Fruit fly (Drosophila melanogaster) whole organism, embryonic: ENCODE measurements around the gene Dsp1.

Source experiments
- B-H1 ChIP-seq: fragments of 200-800 bp; sonication (Bioruptor generic); IDR thresholded peaks from 3 replicates; pipeline ENCODE4 v1.3.6; 2022; ENCODE audit warnings: missing biosample characterization, missing genetic modification characterization
- CG1024 ChIP-seq: fragments of 200-800 bp; sonication (Bioruptor generic); IDR thresholded peaks from 2 replicates; pipeline ENCODE4 v1.3.6; 2022; ENCODE audit warnings: missing biosample characterization, missing genetic modification characterization
- CG10321 ChIP-seq: fragments of 200-800 bp; sonication (Bioruptor generic); IDR thresholded peaks from 2 replicates; pipeline ENCODE4 v1.3.6; 2022; ENCODE audit warnings: missing biosample characterization, missing genetic modification characterization
- CG14667 ChIP-seq: fragments of 200-800 bp; sonication (Bioruptor generic); IDR thresholded peaks from 2 replicates; pipeline ENCODE4 v1.3.6; 2022; ENCODE audit warnings: missing biosample characterization, missing genetic modification characterization
- CG14710 ChIP-seq: fragments of 200-800 bp; sonication (Bioruptor generic); optimal IDR thresholded peaks from 3 replicates; lab custom pipeline; 2019; ENCODE audit warnings: missing biosample characterization, mild to moderate bottlenecking, missing genetic modification characterization, moderate library complexity
- CG1602 ChIP-seq: fragments of 200-800 bp; sonication (Bioruptor generic); optimal IDR thresholded peaks from 3 replicates; lab custom pipeline; 2016; ENCODE audit warnings: missing biosample characterization, missing genetic modification characterization
- CG1603 ChIP-seq: fragments of 200-800 bp; sonication (Bioruptor generic); optimal IDR thresholded peaks from 2 replicates; lab custom pipeline; 2019; ENCODE audit warnings: missing biosample characterization, mild to moderate bottlenecking, missing genetic modification characterization, moderate library complexity
- CG17361 ChIP-seq: fragments of 200-800 bp; sonication (Bioruptor generic); IDR thresholded peaks from 3 replicates; pipeline ENCODE4 v1.3.6; 2022; ENCODE audit warnings: missing biosample characterization, missing genetic modification characterization
- CG17568 ChIP-seq: fragments of 200-800 bp; sonication (Bioruptor generic); optimal IDR thresholded peaks from 2 replicates; lab custom pipeline; 2018; ENCODE audit warnings: missing biosample characterization, mild to moderate bottlenecking, missing genetic modification characterization, moderate library complexity
- CG18599 ChIP-seq: fragments of 200-800 bp; sonication (Bioruptor generic); optimal IDR thresholded peaks from 3 replicates; lab custom pipeline; 2017; ENCODE audit warnings: missing biosample characterization, missing genetic modification characterization, mild to moderate bottlenecking, moderate library complexity, missing genetic modification reagents
- CG3065 ChIP-seq: fragments of 200-800 bp; sonication (Bioruptor generic); optimal IDR thresholded peaks from 2 replicates; lab custom pipeline; 2016; ENCODE audit warnings: missing biosample characterization, missing genetic modification characterization
- CG43689 ChIP-seq: fragments of 200-800 bp; sonication (Bioruptor generic); IDR thresholded peaks from 2 replicates; pipeline ENCODE4 v1.3.6; 2022; ENCODE audit warnings: missing biosample characterization, missing genetic modification characterization
- CG4854 ChIP-seq: fragments of 200-800 bp; sonication (Bioruptor generic); optimal IDR thresholded peaks from 2 replicates; lab custom pipeline; 2016; ENCODE audit warnings: missing biosample characterization, missing genetic modification characterization, inconsistent platforms
- CG7271 ChIP-seq: fragments of 200-800 bp; sonication (Bioruptor generic); optimal IDR thresholded peaks from 2 replicates; lab custom pipeline; 2018; ENCODE audit warnings: missing biosample characterization, mild to moderate bottlenecking, missing genetic modification characterization, moderate library complexity
- CG7357 ChIP-seq: fragments of 200-800 bp; sonication (Bioruptor generic); IDR thresholded peaks from 3 replicates; pipeline ENCODE4 v1.3.6; 2022; ENCODE audit warnings: missing biosample characterization, missing genetic modification characterization
- CG7963 ChIP-seq: fragments of 200-800 bp; sonication (Bioruptor generic); IDR thresholded peaks from 3 replicates; pipeline ENCODE4 v1.3.6; 2022; ENCODE audit warnings: missing biosample characterization, missing genetic modification characterization; ENCODE audit not compliant: partially characterized antibody
- Chrac-16 ChIP-seq: fragments of 200-800 bp; sonication (Bioruptor generic); optimal IDR thresholded peaks from 3 replicates; lab custom pipeline; 2016; ENCODE audit warnings: missing biosample characterization, missing genetic modification characterization
- Dbx ChIP-seq: fragments of 200-800 bp; sonication (Bioruptor generic); IDR thresholded peaks from 3 replicates; pipeline ENCODE4 v1.3.6; 2022; ENCODE audit warnings: missing biosample characterization, missing genetic modification characterization
- Deaf1 ChIP-seq: fragments of 200-800 bp; optimal IDR thresholded peaks from 3 replicates; lab custom pipeline; 2019; ENCODE audit warnings: missing biosample characterization, mild to moderate bottlenecking, missing genetic modification characterization, moderate library complexity
- Dll ChIP-seq: fragments of 200-800 bp; sonication (Bioruptor generic); IDR thresholded peaks from 4 replicates; pipeline ENCODE4 v1.3.6; 2022; ENCODE audit warnings: missing biosample characterization, missing genetic modification characterization; ENCODE audit not compliant: partially characterized antibody
- Fer1 ChIP-seq: fragments of 200-800 bp; sonication (Bioruptor generic); optimal IDR thresholded peaks from 2 replicates; lab custom pipeline; 2017; ENCODE audit warnings: missing biosample characterization, mild to moderate bottlenecking, missing genetic modification characterization
- Kr ChIP-seq: fragments of 200-800 bp; sonication (Bioruptor generic); optimal IDR thresholded peaks from 2 replicates; lab custom pipeline; 2017; ENCODE audit warnings: missing biosample characterization, mild to moderate bottlenecking, missing genetic modification characterization
- NC2β ChIP-seq: fragments of 200-800 bp; sonication (Bioruptor generic); optimal IDR thresholded peaks from 2 replicates; lab custom pipeline; 2016; ENCODE audit warnings: missing biosample characterization, missing genetic modification characterization
- Neu2 ChIP-seq: fragments of 200-800 bp; sonication (Bioruptor generic); optimal IDR thresholded peaks from 3 replicates; lab custom pipeline; 2016; ENCODE audit warnings: missing biosample characterization, missing genetic modification characterization, borderline replicate concordance
- Nf-YB ChIP-seq: fragments of 200-800 bp; sonication (Bioruptor generic); optimal IDR thresholded peaks from 3 replicates; lab custom pipeline; 2019; ENCODE audit warnings: missing biosample characterization, mild to moderate bottlenecking, missing genetic modification characterization, moderate library complexity
- Sox100B ChIP-seq: fragments of 200-800 bp; sonication (Bioruptor generic); optimal IDR thresholded peaks from 3 replicates; lab custom pipeline; 2018; ENCODE audit warnings: missing biosample characterization, mild to moderate bottlenecking, missing genetic modification characterization
- Sry-β ChIP-seq: fragments of 200-800 bp; sonication (Bioruptor generic); optimal IDR thresholded peaks from 2 replicates; lab custom pipeline; 2018; ENCODE audit warnings: missing biosample characterization, mild to moderate bottlenecking, missing genetic modification characterization, moderate library complexity
- Sry-δ ChIP-seq: fragments of 200-800 bp; sonication (Bioruptor generic); optimal IDR thresholded peaks from 2 replicates; lab custom pipeline; 2016; ENCODE audit warnings: missing biosample characterization, missing genetic modification characterization
- Taf1 ChIP-seq: fragments of 200-800 bp; sonication (Bioruptor generic); IDR thresholded peaks from 2 replicates; pipeline ENCODE4 v1.3.6; 2022; ENCODE audit warnings: missing biosample characterization, missing genetic modification characterization
- amos ChIP-seq: fragments of 200-800 bp; sonication (Bioruptor generic); IDR thresholded peaks from 2 replicates; pipeline ENCODE4 v1.3.6; 2022; ENCODE audit warnings: missing biosample characterization, missing genetic modification characterization; ENCODE audit not compliant: partially characterized antibody
- bbx ChIP-seq: fragments of 200-800 bp; sonication (Bioruptor generic); IDR thresholded peaks from 2 replicates; pipeline ENCODE4 v1.3.6; 2022; ENCODE audit warnings: missing biosample characterization, missing genetic modification characterization; ENCODE audit not compliant: partially characterized antibody
- cad ChIP-seq: fragments of >200 bp; optimal IDR thresholded peaks from 2 replicates; lab custom pipeline; 2017; ENCODE audit warnings: missing biosample characterization, missing genetic modification characterization
- cato ChIP-seq: fragments of 200-800 bp; sonication (Bioruptor generic); optimal IDR thresholded peaks from 2 replicates; lab custom pipeline; 2016; ENCODE audit warnings: missing biosample characterization, missing genetic modification characterization, borderline replicate concordance
- dati ChIP-seq: fragments of 200-800 bp; sonication (Bioruptor generic); IDR thresholded peaks from 2 replicates; pipeline ENCODE4 v1.3.6; 2022; ENCODE audit warnings: missing biosample characterization, missing genetic modification characterization
- fd102C ChIP-seq: fragments of 200-800 bp; sonication (Bioruptor generic); optimal IDR thresholded peaks from 2 replicates; lab custom pipeline; 2018; ENCODE audit warnings: missing biosample characterization, mild to moderate bottlenecking, missing genetic modification characterization, moderate library complexity
- fd96Cb ChIP-seq: fragments of 200-800 bp; sonication (Bioruptor generic); optimal IDR thresholded peaks from 2 replicates; lab custom pipeline; 2018; ENCODE audit warnings: missing biosample characterization, mild to moderate bottlenecking, missing genetic modification characterization, moderate library complexity
- gfzf ChIP-seq: fragments of 200-800 bp; sonication (Bioruptor generic); optimal IDR thresholded peaks from 2 replicates; lab custom pipeline; 2016; ENCODE audit warnings: missing biosample characterization, mild to moderate bottlenecking, missing genetic modification characterization, moderate library complexity
- gt ChIP-seq: fragments of 200-800 bp; sonication (Bioruptor generic); IDR thresholded peaks from 2 replicates; pipeline ENCODE4 v1.3.6; 2022; ENCODE audit warnings: missing biosample characterization, missing genetic modification characterization
- h ChIP-seq: fragments of >200 bp; optimal IDR thresholded peaks from 2 replicates; lab custom pipeline; 2017
- her ChIP-seq: fragments of 200-800 bp; sonication (Bioruptor generic); optimal IDR thresholded peaks from 2 replicates; lab custom pipeline; 2016; ENCODE audit warnings: missing biosample characterization, missing genetic modification characterization
- ken ChIP-seq: fragments of 200-800 bp; sonication (Bioruptor generic); IDR thresholded peaks from 3 replicates; pipeline ENCODE4 v1.3.6; 2022; ENCODE audit warnings: missing biosample characterization, missing genetic modification characterization
- knrl ChIP-seq: fragments of 200-800 bp; sonication (Bioruptor generic); IDR thresholded peaks from 3 replicates; pipeline ENCODE4 v1.3.6; 2022; ENCODE audit warnings: missing biosample characterization, missing genetic modification characterization; ENCODE audit not compliant: partially characterized antibody
- lilli ChIP-seq: fragments of 200-800 bp; sonication (Bioruptor generic); optimal IDR thresholded peaks from 3 replicates; lab custom pipeline; 2016; ENCODE audit warnings: missing biosample characterization, missing genetic modification characterization
- nerfin-1 ChIP-seq: fragments of 200-800 bp; sonication (Bioruptor generic); optimal IDR thresholded peaks from 3 replicates; lab custom pipeline; 2019; ENCODE audit warnings: missing biosample characterization, mild to moderate bottlenecking, missing genetic modification characterization, moderate library complexity
- pan ChIP-seq, 4 experiments: fragments of >200 bp in 3 of 4; fragments of 200-800 bp in 1 of 4; sonication (Bioruptor generic) in 1 of 4; optimal IDR thresholded peaks in 3 of 4; IDR thresholded peaks in 1 of 4; 2 replicates each; pipeline versions ENCODE4 v1.3.6 to Lab custom; 2017 to 2022; ENCODE audit warnings: missing biosample characterization in 2 of 4, missing genetic modification characterization in 2 of 4, mixed read lengths in 1 of 4
- row ChIP-seq: fragments of 200-800 bp; sonication (Bioruptor generic); IDR thresholded peaks from 3 replicates; pipeline ENCODE4 v1.3.6; 2022; ENCODE audit warnings: missing biosample characterization, missing genetic modification characterization
- trem ChIP-seq: fragments of 200-800 bp; optimal IDR thresholded peaks from 3 replicates; lab custom pipeline; 2019; ENCODE audit warnings: missing biosample characterization, mild to moderate bottlenecking, missing genetic modification characterization, moderate library complexity

The Dsp1 gene

dm6 chrX:16384843-16385726 lies 51.7 kb downstream of the Dsp1 start, which contains the start of the genes CG9992 and CG4239 (continued):
- TF ChIP-seq Sry-δ (GFP tag; lab: Kevin White, UChicago) (peak; percentile 69), Taf1 (GFP tag; lab: Robert Waterston, UW) (peak; percentile 36; the same call in 1 of the 2 replicates), CG14710 (peak; percentile 81), Kr (GFP tag; lab: Kevin White, UChicago) (no peak), trem (tag; lab: Kevin White, UChicago) (peak; percentile 56), gt (GFP tag; lab: Robert Waterston, UW) (no peak), B-H1 (GFP tag; lab: Robert Waterston, UW) (peak; percentile 24; the same call in 2 of the 3 replicates), cad (GFP tag; lab: Kevin White, UChicago) (no peak), Dll (GFP tag; lab: Robert Waterston, UW) (peak; percentile 70; the same call in 2 of the 4 replicates), her (GFP tag; lab: Kevin White, UChicago) (peak; percentile 5), dati (GFP tag; lab: Robert Waterston, UW) (no peak), CG14667 (GFP tag; lab: Robert Waterston, UW) (0 out of 2 replicates have a peak, but pooled peaks have one; percentile 7), CG1024 (GFP tag; lab: Robert Waterston, UW) (peak; percentile 29; the same call in 1 of the 2 replicates), CG1602 (GFP tag; lab: Kevin White, UChicago) (peak; percentile 62), CG3065 (GFP tag; lab: Kevin White, UChicago) (no peak), ken (GFP tag; lab: Robert Waterston, UW) (0 out of 3 replicates have a peak, but pooled peaks have one; percentile 9), cato (peak; percentile 4), gfzf (GFP tag; lab: Kevin White, UChicago) (peak; percentile 62), CG10321 (GFP tag; lab: Robert Waterston, UW) (no peak), CG7963 (GFP tag; lab: Robert Waterston, UW) (peak; percentile 55; the same call in 1 of the 3 replicates), fd96Cb (tag; lab: Kevin White, UChicago) (peak; percentile 61), bbx (GFP tag; lab: Robert Waterston, UW) (peak; percentile 69), CG4854 (GFP tag; lab: Kevin White, UChicago) (no peak), Neu2 (GFP tag; lab: Kevin White, UChicago) (no peak), Nf-YB (GFP tag; lab: Kevin White, UChicago) (no peak), lilli (GFP tag; lab: Kevin White, UChicago) (peak; percentile 58), Deaf1 (peak; percentile 26), CG7271 (tag; lab: Kevin White, UChicago) (peak; percentile 57), Chrac-16 (GFP tag; lab: Kevin White, UChicago) (peak; percentile 70), CG1603 (tag; lab: Kevin White, UChicago) (peak; percentile 42), Sox100B (peak; percentile 24), CG17361 (peak; percentile 85), pan (optimal IDR thresholded peaks at IDR 0.05; lab: Kevin White, UChicago) (no peak), pan (GFP tag; optimal IDR thresholded peaks at IDR 0.05 in 1 of 2, IDR thresholded peaks at IDR 0.05 in 1 of 2) (no peak), amos (GFP tag; lab: Robert Waterston, UW) (peak; percentile 67; the same call in 1 of the 2 replicates), knrl (GFP tag; lab: Robert Waterston, UW) (peak; percentile 73), Dbx (GFP tag; lab: Robert Waterston, UW) (peak; percentile 69), fd102C (GFP tag; lab: Kevin White, UChicago) (no peak), CG17568 (GFP tag; lab: Kevin White, UChicago) (peak; percentile 20), NC2β (GFP tag; lab: Kevin White, UChicago) (no peak), CG7357 (GFP tag; lab: Robert Waterston, UW) (peak; percentile 97), nerfin-1 (tag; lab: Kevin White, UChicago) (peak; percentile 29), row (peak; percentile 89), h (lab: Kevin White, UChicago) (no peak), CG18599 (GFP tag; lab: Kevin White, UChicago) (peak; percentile 8), Fer1 (GFP tag; lab: Kevin White, UChicago) (no peak), Sry-β (GFP tag; lab: Kevin White, UChicago) (no peak), CG43689 (GFP tag; lab: Robert Waterston, UW) (no peak)
